Fruit fly (Drosophila melanogaster): ENCODE results near the gene CG10570.

DNA sequence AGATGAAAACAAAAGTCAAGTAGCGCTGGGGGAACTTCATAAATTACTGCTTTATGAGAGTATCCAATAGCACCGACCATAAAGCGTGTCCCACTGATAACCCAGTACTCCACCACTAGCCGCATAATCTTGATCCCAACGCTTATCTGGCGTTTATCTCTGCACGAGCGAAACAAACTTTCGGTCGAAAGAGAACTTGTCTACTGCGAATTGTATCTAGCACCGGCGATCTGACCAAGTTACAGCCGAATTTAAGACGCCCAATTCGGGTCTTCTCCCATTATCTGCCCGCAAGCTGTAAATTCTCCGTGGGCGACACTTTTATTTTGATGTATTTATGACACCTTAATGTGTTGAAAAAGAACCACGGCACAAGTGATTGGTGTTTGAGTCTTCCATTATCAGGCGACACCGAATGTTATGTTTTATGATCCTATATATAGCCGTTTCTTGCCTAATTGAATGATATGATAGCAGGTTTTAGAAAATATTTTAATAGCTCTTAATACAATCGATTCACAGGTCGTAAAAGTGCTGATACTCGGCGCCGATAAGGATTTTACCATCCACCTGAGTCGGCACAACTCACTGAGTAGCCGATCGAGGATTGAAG is 21.2 kb downstream of the CG10570 start:
- no peak for TF ChIP-seq psq (optimal IDR thresholded peaks at IDR 0.05)
- no peak for TF ChIP-seq h (optimal IDR thresholded peaks at IDR 0.05)
- no peak for TF ChIP-seq ttk (optimal IDR thresholded peaks at IDR 0.05)
- no peak for TF ChIP-seq Sin3A (optimal IDR thresholded peaks at IDR 0.05)

All from Kc167 (cell line).